Worm (Caenorhabditis elegans): ENCODE data around the gene tag-297.

Gene tag-297

ce11 chrII:14588162-14588561, 39.3 kb upstream of the tag-297 start, which contains the start of gene nspb-10:
Gene nspb-10 (minus strand): TSS chrII:14588262.
- TF ChIP-seq elt-1 (tag; optimal IDR thresholded peaks at IDR 0.05) (no peak), Y55F3AM.14 (GFP tag; optimal IDR thresholded peaks at IDR 0.05) (no peak), nhr-10 (tag; optimal IDR thresholded peaks at IDR 0.05) (no peak), nhr-12 (tag; optimal IDR thresholded peaks at IDR 0.05) (no peak), dmd-4 (tag; optimal IDR thresholded peaks at IDR 0.05) (no peak), fos-1 (tag; optimal IDR thresholded peaks at IDR 0.05) (no peak), lin-39 (tag; optimal IDR thresholded peaks at IDR 0.05) (no peak), gmeb-1 (tag; optimal IDR thresholded peaks at IDR 0.05) (no peak), sem-4 (tag; optimal IDR thresholded peaks at IDR 0.05) (no peak), nhr-21 (tag; optimal IDR thresholded peaks at IDR 0.05) (no peak), ceh-82 (tag; optimal IDR thresholded peaks at IDR 0.05) (no peak), sma-9 (GFP tag; optimal IDR thresholded peaks at IDR 0.05) (no peak), sma-9 (tag; optimal IDR thresholded peaks at IDR 0.05) (no peak)

DNA sequence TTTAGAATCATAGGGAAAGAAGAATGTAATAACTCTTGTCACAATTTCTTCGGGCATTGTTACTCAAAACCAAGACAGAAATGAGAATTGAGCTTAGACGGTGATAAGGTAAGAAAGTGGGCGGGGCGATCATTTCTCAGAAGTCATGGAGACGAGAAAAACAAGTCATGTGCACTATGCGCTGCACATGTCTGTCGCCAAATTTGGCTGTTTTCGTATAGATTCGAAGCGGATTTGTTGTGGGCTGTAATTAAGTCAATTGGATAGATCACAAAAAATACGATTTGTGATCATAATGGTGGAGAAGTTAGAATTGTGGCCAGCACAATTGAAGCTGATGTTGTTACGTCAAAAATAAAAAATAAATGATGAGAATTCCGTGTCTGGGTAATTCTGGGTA, 35.7 kb upstream of the tag-297 start, which contains the start of gene C01G12.7:
C01G12.7 (minus strand) TSS at position 195 of the 400 bp plus-strand sequence.
- TF ChIP-seq Y55F3AM.14 (GFP tag; optimal IDR thresholded peaks at IDR 0.05): no peak
- peak; percentile 26 for TF ChIP-seq lin-11 (tag; optimal IDR thresholded peaks at IDR 0.05)
- TF ChIP-seq elt-3 (tag; optimal IDR thresholded peaks at IDR 0.05): no peak

DNA sequence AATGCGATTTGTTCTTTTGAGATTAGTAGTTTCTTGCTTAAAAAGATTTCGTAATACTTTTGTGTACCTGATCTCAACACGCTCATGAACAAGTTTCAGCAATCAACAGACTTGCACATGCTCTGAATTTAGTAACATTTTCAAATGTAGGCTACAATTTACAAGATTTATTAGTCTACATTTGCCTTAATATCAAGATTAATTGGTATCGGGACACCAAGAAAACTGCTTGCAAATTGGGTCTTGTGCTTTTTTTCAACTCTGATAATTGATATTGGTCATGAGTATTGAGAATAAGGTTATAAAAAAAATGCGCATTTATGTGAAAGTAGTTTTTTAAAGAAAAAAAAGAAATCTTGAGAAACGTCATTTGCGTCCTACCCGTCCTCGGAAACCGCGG, 34.8 kb upstream of the tag-297 start:
- TF ChIP-seq ceh-16 (tag; optimal IDR thresholded peaks at IDR 0.05) (no peak), nhr-23 (tag; optimal IDR thresholded peaks at IDR 0.05) (no peak), snpc-4 (tag; optimal IDR thresholded peaks at IDR 0.05) (no peak), nhr-129 (tag; optimal IDR thresholded peaks at IDR 0.05) (no peak), lin-13 (GFP tag; optimal IDR thresholded peaks at IDR 0.05) (no peak), mbf-1 (tag; optimal IDR thresholded peaks at IDR 0.05) (no peak), peb-1 (tag; optimal IDR thresholded peaks at IDR 0.05) (no peak), Y55F3AM.14 (GFP tag; optimal IDR thresholded peaks at IDR 0.05) (no peak), zag-1 (tag; optimal IDR thresholded peaks at IDR 0.05) (no peak), ama-1 (optimal IDR thresholded peaks at IDR 0.05) (no peak), nhr-12 (tag; optimal IDR thresholded peaks at IDR 0.05) (no peak), nhr-237 (tag; optimal IDR thresholded peaks at IDR 0.05) (no peak), ztf-11 (tag; optimal IDR thresholded peaks at IDR 0.05) (no peak), alr-1 (tag; optimal IDR thresholded peaks at IDR 0.05) (no peak), dmd-4 (tag; optimal IDR thresholded peaks at IDR 0.05) (no peak), aly-2 (tag; optimal IDR thresholded peaks at IDR 0.05) (no peak), lin-39 (tag; optimal IDR thresholded peaks at IDR 0.05) (no peak), nhr-77 (tag; optimal IDR thresholded peaks at IDR 0.05) (no peak), fos-1 (tag; optimal IDR thresholded peaks at IDR 0.05) (no peak), ztf-1 (GFP tag; conservative IDR thresholded peaks at IDR 0.05) (no peak)

ce11 chrII:14593281-14593680, 34.1 kb upstream of the tag-297 start, which contains the start of gene catp-4:
Gene catp-4 (plus strand): TSS chrII:14593581.
- TF ChIP-seq nhr-10 (tag; optimal IDR thresholded peaks at IDR 0.05) (no peak), unc-55 (GFP tag; optimal IDR thresholded peaks at IDR 0.05) (no peak), skn-1 (tag; optimal IDR thresholded peaks at IDR 0.05) (no peak), F13H6.1 (tag; optimal IDR thresholded peaks at IDR 0.05) (no peak), mdl-1 (tag; optimal IDR thresholded peaks at IDR 0.05) (no peak), Y55F3AM.14 (GFP tag; optimal IDR thresholded peaks at IDR 0.05) (no peak), dmd-4 (tag; optimal IDR thresholded peaks at IDR 0.05) (no peak), mbf-1 (tag; optimal IDR thresholded peaks at IDR 0.05) (no peak), ceh-82 (tag; optimal IDR thresholded peaks at IDR 0.05) (no peak), ceh-16 (tag; optimal IDR thresholded peaks at IDR 0.05) (no peak), snpc-4 (tag; optimal IDR thresholded peaks at IDR 0.05) (no peak), elt-1 (tag; optimal IDR thresholded peaks at IDR 0.05) (no peak), nhr-21 (tag; optimal IDR thresholded peaks at IDR 0.05) (no peak), aly-2 (tag; optimal IDR thresholded peaks at IDR 0.05) (no peak), nhr-23 (tag; optimal IDR thresholded peaks at IDR 0.05) (no peak), crh-2 (tag; optimal IDR thresholded peaks at IDR 0.05) (no peak)

DNA sequence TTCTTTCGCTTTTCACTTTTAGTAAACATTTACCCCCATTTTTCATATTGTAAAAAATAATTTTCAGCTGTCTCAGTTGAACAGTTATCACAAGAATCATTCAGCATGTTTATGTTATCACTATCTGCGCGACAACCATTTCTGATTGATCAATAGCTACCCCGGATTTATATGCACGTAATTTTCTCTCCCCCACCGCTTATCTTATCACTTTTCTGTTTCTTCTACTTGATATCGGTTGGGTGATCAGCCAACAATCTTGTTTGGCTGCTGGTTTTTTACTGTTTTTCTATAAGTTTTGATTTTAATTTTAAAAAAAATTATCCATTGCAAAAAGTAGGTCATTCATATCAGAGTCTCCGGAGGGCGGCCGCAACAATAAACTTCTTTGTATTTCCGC, 29.6 kb upstream of the tag-297 start:
- no peak for TF ChIP-seq ama-1 (optimal IDR thresholded peaks at IDR 0.05)
- TF ChIP-seq sma-9 (GFP tag; optimal IDR thresholded peaks at IDR 0.05): peak; percentile 48
- TF ChIP-seq sma-9 (tag; optimal IDR thresholded peaks at IDR 0.05): no peak
- TF ChIP-seq nhr-21 (tag; optimal IDR thresholded peaks at IDR 0.05): peak; percentile 2

Data from whole organism, L2 larva.